Worm (Caenorhabditis elegans): ENCODE results near the gene T04B8.1.

ce11 chrII:639467-639866 is 5.4 kb downstream of the T04B8.1 start, which contains the start of gene K07E8.6:
- TF ChIP-seq flt-1 (GFP tag; IDR thresholded peaks at IDR 0.05): no peak
- TF ChIP-seq ztf-23 (GFP tag; IDR thresholded peaks at IDR 0.05): no peak
- no peak for TF ChIP-seq ref-1 (GFP tag; conservative IDR thresholded peaks at IDR 0.05)
- TF ChIP-seq ztf-29 (GFP tag; IDR thresholded peaks at IDR 0.05): no peak
- TF ChIP-seq med-1 (GFP tag; optimal IDR thresholded peaks at IDR 0.05; ENCODE audit: insufficient read depth): no peak
- no peak for TF ChIP-seq T22C8.4 (GFP tag; IDR thresholded peaks at IDR 0.05)
- no peak for TF ChIP-seq cog-1 (tag; optimal IDR thresholded peaks at IDR 0.05)
- TF ChIP-seq tab-1 (GFP tag; IDR thresholded peaks at IDR 0.05): no peak
- TF ChIP-seq klf-2 (GFP tag; conservative IDR thresholded peaks at IDR 0.05): no peak

All from whole organism, midembryonic.